Fruit fly (Drosophila melanogaster): Measurements from ENCODE around the gene CG31769.

CG31769 gene

dm6 chr2L:14141238-14141637 is 30.7 kb upstream of the CG31769 start (continued):
- no peak for TF ChIP-seq CG11723 (GFP tag; optimal IDR thresholded peaks at IDR 0.05)
- peak; percentile 10 for TF ChIP-seq CG18476 (GFP tag; optimal IDR thresholded peaks at IDR 0.05)
- TF ChIP-seq Rfx (GFP tag; IDR thresholded peaks at IDR 0.05): peak; percentile 46
- TF ChIP-seq ftz-f1 (GFP tag; optimal IDR thresholded peaks at IDR 0.05): no peak
- 0 out of 2 replicates have a peak, but pooled peaks have one; percentile 20 for TF ChIP-seq wdn (GFP tag; IDR thresholded peaks at IDR 0.05)
- TF ChIP-seq az2 (GFP tag; optimal IDR thresholded peaks at IDR 0.05): peak; percentile 17
- TF ChIP-seq CG17359 (tag; optimal IDR thresholded peaks at IDR 0.05): peak; percentile 54
- no peak for TF ChIP-seq chn (GFP tag; optimal IDR thresholded peaks at IDR 0.05)
- TF ChIP-seq al (GFP tag; IDR thresholded peaks at IDR 0.05): 0 out of 2 replicates have a peak, but pooled peaks have one; percentile 22
- no peak for TF ChIP-seq HLH4C (GFP tag; IDR thresholded peaks at IDR 0.05; ENCODE audit: partially characterized antibody)
- no peak for TF ChIP-seq gcm (GFP tag; optimal IDR thresholded peaks at IDR 0.05)
- TF ChIP-seq BtbVII (GFP tag; optimal IDR thresholded peaks at IDR 0.05): peak; percentile 19
- no peak for TF ChIP-seq sqz (GFP tag; optimal IDR thresholded peaks at IDR 0.05)
- TF ChIP-seq z (GFP tag; IDR thresholded peaks at IDR 0.05): no peak
- TF ChIP-seq Mrtf (GFP tag; IDR thresholded peaks at IDR 0.05): no peak
- no peak for TF ChIP-seq amos (GFP tag; IDR thresholded peaks at IDR 0.05; ENCODE audit: partially characterized antibody)
- TF ChIP-seq Kr (GFP tag; optimal IDR thresholded peaks at IDR 0.05): no peak
- peak; percentile 34 for TF ChIP-seq CG13894 (tag; optimal IDR thresholded peaks at IDR 0.05)
- no peak for TF ChIP-seq CG3065 (GFP tag; optimal IDR thresholded peaks at IDR 0.05)
- TF ChIP-seq ro (GFP tag; IDR thresholded peaks at IDR 0.05): no peak
- TF ChIP-seq Oaz (GFP tag; IDR thresholded peaks at IDR 0.05): peak; percentile 43; the same call in 1 of the 2 replicates
- no peak for TF ChIP-seq CG9437 (GFP tag; optimal IDR thresholded peaks at IDR 0.05)
- TF ChIP-seq CTCF (GFP tag; optimal IDR thresholded peaks at IDR 0.05): no peak
- no peak for TF ChIP-seq CG18262 (tag; optimal IDR thresholded peaks at IDR 0.05)
- no peak for TF ChIP-seq dimm (GFP tag; IDR thresholded peaks at IDR 0.05)
- no peak for TF ChIP-seq Bdp1 (GFP tag; optimal IDR thresholded peaks at IDR 0.05)
- TF ChIP-seq Xrp1 (GFP tag; IDR thresholded peaks at IDR 0.05): peak; percentile 21; the same call in 1 of the 2 replicates
- peak; percentile 32; the same call in 2 of the 3 replicates for TF ChIP-seq Aef1 (GFP tag; IDR thresholded peaks at IDR 0.05)
- no peak for TF ChIP-seq HmgD (GFP tag; optimal IDR thresholded peaks at IDR 0.05)
- TF ChIP-seq CG10147 (GFP tag; optimal IDR thresholded peaks at IDR 0.05): no peak
- no peak for TF ChIP-seq gfzf (GFP tag; optimal IDR thresholded peaks at IDR 0.05)
- TF ChIP-seq wor (GFP tag; IDR thresholded peaks at IDR 0.05): no peak
- no peak for TF ChIP-seq CG11456 (GFP tag; IDR thresholded peaks at IDR 0.05)
- no peak for TF ChIP-seq CG1647 (GFP tag; optimal IDR thresholded peaks at IDR 0.05)
- no peak for TF ChIP-seq CG11398 (GFP tag; optimal IDR thresholded peaks at IDR 0.05)
- no peak for TF ChIP-seq eyg (GFP tag; optimal IDR thresholded peaks at IDR 0.05)
- TF ChIP-seq CG15514 (GFP tag; optimal IDR thresholded peaks at IDR 0.05): no peak
- peak; percentile 73 for TF ChIP-seq Hand (GFP tag; optimal IDR thresholded peaks at IDR 0.05)
- TF ChIP-seq tin (GFP tag; optimal IDR thresholded peaks at IDR 0.05): no peak
- TF ChIP-seq CG14441 (GFP tag; IDR thresholded peaks at IDR 0.05): peak; percentile 38
- peak; percentile 58 for TF ChIP-seq CG15269 (tag; optimal IDR thresholded peaks at IDR 0.05)
- TF ChIP-seq CG17361 (GFP tag; IDR thresholded peaks at IDR 0.05): 0 out of 3 replicates have a peak, but pooled peaks have one; percentile 35
- no peak for TF ChIP-seq Sox100B (GFP tag; optimal IDR thresholded peaks at IDR 0.05)
- TF ChIP-seq CG8290 (GFP tag; optimal IDR thresholded peaks at IDR 0.05): no peak
- peak in 1 of 2 experiments; percentile 60 for TF ChIP-seq CG8290 (tag; optimal IDR thresholded peaks at IDR 0.05)
- TF ChIP-seq CG14014 (GFP tag; IDR thresholded peaks at IDR 0.05): peak; percentile 65; the same call in 1 of the 2 replicates
- TF ChIP-seq Elba2 (GFP tag; optimal IDR thresholded peaks at IDR 0.05): no peak
- no peak for TF ChIP-seq CG11093 (GFP tag; IDR thresholded peaks at IDR 0.05)
- TF ChIP-seq Lhr (GFP tag; optimal IDR thresholded peaks at IDR 0.05): no peak
- no peak for TF ChIP-seq C15 (GFP tag; IDR thresholded peaks at IDR 0.05)
- TF ChIP-seq crol (GFP tag; IDR thresholded peaks at IDR 0.05): no peak
- peak; percentile 27; the same call in 1 of the 2 replicates for TF ChIP-seq esg (GFP tag; conservative IDR thresholded peaks at IDR 0.05)
- TF ChIP-seq Doc2 (GFP tag; IDR thresholded peaks at IDR 0.05): no peak

All from whole organism, embryonic.